Worm (Caenorhabditis elegans) whole organism, dauer: ENCODE results near the gene clec-64.

Experiments used
- unc-62 ChIP-seq: sonication (generic microtip); optimal IDR thresholded peaks from 2 replicates; lab custom pipeline; 2017; ENCODE audit warnings: missing biosample characterization, missing genetic modification reagents, missing genetic modification characterization

Gene clec-64

ce11 chrII:12904174-12904573, 6.1 kb downstream of the clec-64 start, which contains the start of gene clec-66:
TSS of gene clec-66 (plus strand) at chrII:12904398.
- TF ChIP-seq unc-62 (GFP tag; lab: Kevin White, UChicago) = no peak

ce11 chrII:12907070-12907469, 9.0 kb downstream of the clec-64 start, which contains the start of gene nspb-11:
TSS of gene nspb-11 (plus strand) at chrII:12907370.
- TF ChIP-seq unc-62 (GFP tag; lab: Kevin White, UChicago) = no peak

- no peak for TF ChIP-seq unc-62 (GFP tag; lab: Kevin White, UChicago)
Measured at ce11 chrII:12908779-12909178, 10.7 kb downstream of the clec-64 start, which contains the start of gene ddn-2. TSS of gene ddn-2 (plus strand) at chrII:12909079.

ce11 chrII:12914514-12915075, 16.6 kb downstream of the clec-64 start, which contains the start of gene F35C5.12:
TSS of gene F35C5.12 (minus strand) at chrII:12914564.
- TF ChIP-seq unc-62 (GFP tag; lab: Kevin White, UChicago) = no peak

- TF ChIP-seq unc-62 (GFP tag; lab: Kevin White, UChicago) = no peak
Measured at ce11 chrII:12918960-12919553, 21.0 kb downstream of the clec-64 start, which contains the start of the genes F58G1.2 and wago-4. TSS of gene F58G1.2 (minus strand) at chrII:12919010. TSS of gene wago-4 (plus strand) at chrII:12919551.

ce11 chrII:12921478-12921877, 23.4 kb downstream of the clec-64 start:
- no peak for TF ChIP-seq unc-62 (GFP tag; lab: Kevin White, UChicago)

- TF ChIP-seq unc-62 (GFP tag; lab: Kevin White, UChicago) = no peak
Measured at ce11 chrII:12923225-12923624, 25.2 kb downstream of the clec-64 start.

ce11 chrII:12925551-12925950, 27.5 kb downstream of the clec-64 start, which contains the start of gene F58G1.8:
TSS of gene F58G1.8 (minus strand) at chrII:12925651.
- TF ChIP-seq unc-62 (GFP tag; lab: Kevin White, UChicago) = no peak

- no peak for TF ChIP-seq unc-62 (GFP tag; lab: Kevin White, UChicago)
Measured at ce11 chrII:12928241-12928640, 30.2 kb downstream of the clec-64 start, which contains the start of gene F58G1.3. TSS of gene F58G1.3 (minus strand) at chrII:12928341.

- TF ChIP-seq unc-62 (GFP tag; lab: Kevin White, UChicago) = no peak
Measured at ce11 chrII:12930138-12930537, 32.1 kb downstream of the clec-64 start.

ce11 chrII:12931456-12931923, 33.4 kb downstream of the clec-64 start, which contains the start of gene dct-18:
TSS of gene dct-18 (plus strand) at chrII:12931873.
- no peak for TF ChIP-seq unc-62 (GFP tag; lab: Kevin White, UChicago)

- TF ChIP-seq unc-62 (GFP tag; lab: Kevin White, UChicago) = no peak
Measured at ce11 chrII:12935259-12935658, 37.2 kb downstream of the clec-64 start, which contains the start of gene lips-9. TSS of gene lips-9 (minus strand) at chrII:12935359.

ce11 chrII:12939161-12939560, 41.1 kb downstream of the clec-64 start:
- TF ChIP-seq unc-62 (GFP tag; lab: Kevin White, UChicago) = no peak

- no peak for TF ChIP-seq unc-62 (GFP tag; lab: Kevin White, UChicago)
Measured at ce11 chrII:12939801-12940200, 41.8 kb downstream of the clec-64 start, which contains the start of gene arrd-10. TSS of gene arrd-10 (plus strand) at chrII:12940101.

- TF ChIP-seq unc-62 (GFP tag; lab: Kevin White, UChicago) = no peak
Measured at ce11 chrII:12942496-12942895, 44.5 kb downstream of the clec-64 start.

ce11 chrII:12944587-12945126, 46.6 kb downstream of the clec-64 start:
- no peak for TF ChIP-seq unc-62 (GFP tag; lab: Kevin White, UChicago)
